Worm (Caenorhabditis elegans): ENCODE measurements around the gene Y44A6D.5.

DNA sequence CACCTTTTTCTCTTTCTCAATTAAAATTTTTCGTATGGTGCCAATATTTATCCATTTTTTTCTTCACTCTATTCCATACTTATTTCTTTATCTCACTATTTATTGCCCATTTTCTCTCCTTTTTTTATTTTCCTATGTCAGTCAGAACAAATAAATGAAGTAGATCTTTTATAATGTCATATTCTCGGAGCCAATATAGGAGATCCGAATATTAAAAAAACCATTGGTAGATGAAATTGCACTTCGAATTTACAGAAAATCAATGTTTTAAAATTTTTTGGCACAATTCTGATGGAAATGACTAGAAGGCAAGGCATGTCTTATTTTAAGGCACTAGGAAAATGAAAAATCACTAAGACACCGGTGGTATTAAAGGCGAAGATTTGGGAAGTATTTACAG is 12.2 kb downstream of the Y44A6D.5 start:
- no peak for TF ChIP-seq R02D3.7 (tag; optimal IDR thresholded peaks at IDR 0.05)
- TF ChIP-seq tag-97 (GFP tag; IDR thresholded peaks at IDR 0.05), result no peak
- no peak for TF ChIP-seq nhr-10 (tag; optimal IDR thresholded peaks at IDR 0.05)

Data from whole organism, L4 larva.